Fruit fly (Drosophila melanogaster) whole organism, adult: ENCODE data around the gene CG1105.

Experiments used
- CG14711 ChIP-seq: fragments of 200-800 bp; sonication (Bioruptor generic); optimal IDR thresholded peaks from 2 replicates; lab custom pipeline; 2018; ENCODE audit warnings: missing biosample characterization, mild to moderate bottlenecking, missing genetic modification characterization, moderate library complexity
- CG1620 ChIP-seq: fragments of 200-800 bp; sonication (Bioruptor generic); optimal IDR thresholded peaks from 2 replicates; lab custom pipeline; 2016; ENCODE audit warnings: missing biosample characterization, missing genetic modification characterization
- CG5204 ChIP-seq: fragments of 200-800 bp; sonication (Bioruptor generic); optimal IDR thresholded peaks from 2 replicates; lab custom pipeline; 2016; ENCODE audit warnings: missing biosample characterization, missing genetic modification characterization
- CG7045 ChIP-seq: fragments of 200-800 bp; sonication (Bioruptor generic); optimal IDR thresholded peaks from 2 replicates; lab custom pipeline; 2017; ENCODE audit warnings: missing biosample characterization, mild to moderate bottlenecking, missing genetic modification characterization
- bab1 ChIP-seq: fragments of 200-800 bp; sonication (Bioruptor generic); optimal IDR thresholded peaks from 3 replicates; lab custom pipeline; 2019; ENCODE audit warnings: missing biosample characterization, mild to moderate bottlenecking, missing genetic modification characterization, moderate library complexity
- kay ChIP-seq: fragments of 200-800 bp; sonication (Bioruptor generic); peaks from one replicate; lab custom pipeline; 2016; ENCODE audit warnings: missing biosample characterization, missing genetic modification characterization, borderline replicate concordance
- ovo ChIP-seq: fragments of 200-800 bp; sonication (Bioruptor generic); optimal IDR thresholded peaks from 2 replicates; lab custom pipeline; 2016; ENCODE audit warnings: missing biosample characterization, missing genetic modification characterization

DNA sequence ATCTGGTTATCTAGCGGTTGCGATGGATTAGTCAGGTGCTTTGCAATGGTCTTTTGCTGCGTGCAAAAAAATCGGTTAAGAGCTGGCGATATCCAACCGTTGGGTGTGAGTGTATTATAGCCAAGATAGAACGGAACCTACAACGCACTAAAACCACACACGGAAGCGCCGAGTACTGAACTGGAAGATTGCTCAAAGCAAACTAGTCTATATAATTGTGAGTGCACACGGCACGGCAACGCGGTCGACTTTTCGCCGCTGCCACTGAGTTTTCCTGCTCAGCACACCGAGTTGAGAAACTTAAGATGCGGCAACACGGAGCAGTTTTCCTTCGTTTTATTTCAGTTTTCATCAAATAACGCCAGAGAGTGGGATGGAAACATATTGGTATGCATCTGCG, 49.6 kb upstream of the CG1105 start:
- TF ChIP-seq kay (no peak), CG14711 (tag; lab: Kevin White, UChicago) (no peak), CG1620 (no peak), CG5204 (GFP tag; lab: Kevin White, UChicago) (no peak), bab1 (GFP tag; lab: Kevin White, UChicago) (no peak), CG7045 (GFP tag; lab: Kevin White, UChicago) (no peak), ovo (no peak)
